Worm (Caenorhabditis elegans): Measurements from ENCODE around the gene F54D10.9.

- TF ChIP-seq cog-1 (tag; optimal IDR thresholded peaks at IDR 0.05): no peak
- TF ChIP-seq T22C8.4 (GFP tag; IDR thresholded peaks at IDR 0.05): no peak
These were observed 20.4 kb upstream of the F54D10.9 start, which contains the start of gene nhr-257 for ce11 chrII:3852654-3853053.
